Fruit fly (Drosophila melanogaster) whole organism, embryonic: Measurements from ENCODE around the gene CG33346.

Source experiments
- Abd-B ChIP-seq: fragments of 200-800 bp; sonication (Bioruptor generic); optimal IDR thresholded peaks from 2 replicates; lab custom pipeline; 2018; ENCODE audit warnings: missing biosample characterization, mild to moderate bottlenecking, missing genetic modification characterization, moderate library complexity
- CG10654 ChIP-seq: fragments of 200-800 bp; sonication (Bioruptor generic); optimal IDR thresholded peaks from 2 replicates; lab custom pipeline; 2016; ENCODE audit warnings: missing biosample characterization, missing genetic modification characterization
- CG11695 ChIP-seq: fragments of 200-800 bp; sonication (Bioruptor generic); IDR thresholded peaks from 3 replicates; pipeline ENCODE4 v1.3.6; 2022; ENCODE audit warnings: missing biosample characterization, missing genetic modification characterization
- CG12391 ChIP-seq: fragments of 200-800 bp; sonication (Bioruptor generic); optimal IDR thresholded peaks from 3 replicates; lab custom pipeline; 2018; ENCODE audit warnings: missing biosample characterization, mild to moderate bottlenecking, missing genetic modification characterization, moderate library complexity
- CG13894 ChIP-seq: fragments of 200-800 bp; sonication (Bioruptor generic); optimal IDR thresholded peaks from 3 replicates; lab custom pipeline; 2018; ENCODE audit warnings: missing biosample characterization, mild to moderate bottlenecking, missing genetic modification characterization, moderate library complexity
- CG14014 ChIP-seq: fragments of 200-800 bp; sonication (Bioruptor generic); IDR thresholded peaks from 2 replicates; pipeline ENCODE4 v1.3.6; 2022; ENCODE audit warnings: missing biosample characterization, missing genetic modification characterization
- CG16813 ChIP-seq: fragments of 200-800 bp; sonication (Bioruptor generic); IDR thresholded peaks from 3 replicates; pipeline ENCODE4 v1.3.6; 2022; ENCODE audit warnings: missing biosample characterization, missing genetic modification characterization; ENCODE audit not compliant: partially characterized antibody
- CG17359 ChIP-seq: fragments of 200-800 bp; sonication (Bioruptor generic); optimal IDR thresholded peaks from 3 replicates; lab custom pipeline; 2018; ENCODE audit warnings: missing biosample characterization, mild to moderate bottlenecking, missing genetic modification characterization, moderate library complexity
- CG17802 ChIP-seq: fragments of 200-800 bp; sonication (Bioruptor generic); optimal IDR thresholded peaks from 2 replicates; lab custom pipeline; 2018; ENCODE audit warnings: missing biosample characterization, mild to moderate bottlenecking, missing genetic modification characterization, moderate library complexity
- CG2199 ChIP-seq: fragments of 200-800 bp; sonication (Bioruptor generic); IDR thresholded peaks from 3 replicates; pipeline ENCODE4 v1.3.6; 2022; ENCODE audit warnings: missing biosample characterization, missing genetic modification characterization
- CG3163 ChIP-seq: fragments of 200-800 bp; sonication (Bioruptor generic); optimal IDR thresholded peaks from 3 replicates; lab custom pipeline; 2016; ENCODE audit warnings: missing biosample characterization, missing genetic modification characterization
- CG34224 ChIP-seq: fragments of 200-800 bp; sonication (Bioruptor generic); IDR thresholded peaks from 3 replicates; pipeline ENCODE4 v1.3.6; 2022; ENCODE audit warnings: missing biosample characterization, missing genetic modification characterization; ENCODE audit not compliant: partially characterized antibody
- CG4617 ChIP-seq: fragments of 200-800 bp; sonication (Bioruptor generic); optimal IDR thresholded peaks from 3 replicates; lab custom pipeline; 2016; ENCODE audit warnings: missing biosample characterization, missing genetic modification characterization, borderline replicate concordance
- CG7357 ChIP-seq: fragments of 200-800 bp; sonication (Bioruptor generic); IDR thresholded peaks from 3 replicates; pipeline ENCODE4 v1.3.6; 2022; ENCODE audit warnings: missing biosample characterization, missing genetic modification characterization
- CG8478 ChIP-seq: fragments of >200 bp; optimal IDR thresholded peaks from 2 replicates; lab custom pipeline; 2018
- CTCF ChIP-seq: fragments of 200-800 bp; sonication (Bioruptor generic); optimal IDR thresholded peaks from 2 replicates; lab custom pipeline; 2017; ENCODE audit warnings: missing biosample characterization, mild to moderate bottlenecking, missing genetic modification characterization, moderate library complexity
- Dbx ChIP-seq: fragments of 200-800 bp; sonication (Bioruptor generic); IDR thresholded peaks from 3 replicates; pipeline ENCODE4 v1.3.6; 2022; ENCODE audit warnings: missing biosample characterization, missing genetic modification characterization
- E2f1 ChIP-seq: fragments of 200-800 bp; sonication (Bioruptor generic); IDR thresholded peaks from 2 replicates; pipeline ENCODE4 v1.3.6; 2022; ENCODE audit warnings: missing biosample characterization, missing genetic modification characterization
- HLH54F ChIP-seq: fragments of 200-800 bp; sonication (Bioruptor generic); optimal IDR thresholded peaks from 3 replicates; lab custom pipeline; 2016; ENCODE audit warnings: missing biosample characterization, missing genetic modification characterization
- HLHmδ ChIP-seq: fragments of 200-800 bp; sonication (Bioruptor generic); optimal IDR thresholded peaks from 2 replicates; lab custom pipeline; 2018; ENCODE audit warnings: missing biosample characterization, mild to moderate bottlenecking, missing genetic modification characterization, moderate library complexity
- Jarid2 ChIP-seq: fragments of 200-800 bp; sonication (Bioruptor generic); optimal IDR thresholded peaks from 3 replicates; lab custom pipeline; 2017; ENCODE audit warnings: mild to moderate bottlenecking, missing biosample characterization, missing genetic modification reagents, missing genetic modification characterization
- MBD-R2 ChIP-seq: fragments of 200-800 bp; sonication (Bioruptor generic); IDR thresholded peaks from 2 replicates; pipeline ENCODE4 v1.3.6; 2022; ENCODE audit warnings: missing biosample characterization, missing genetic modification characterization
- Max ChIP-seq: fragments of 200-800 bp; sonication (Bioruptor generic); optimal IDR thresholded peaks from 2 replicates; lab custom pipeline; 2016; ENCODE audit warnings: missing biosample characterization, mild to moderate bottlenecking, missing genetic modification characterization
- Med ChIP-seq: fragments of 200-800 bp; sonication (Bioruptor generic); peaks from one replicate; lab custom pipeline; 2016; ENCODE audit warnings: missing biosample characterization, missing genetic modification characterization, mild to moderate bottlenecking, inconsistent platforms, moderate library complexity
- Myb ChIP-seq: fragments of 200-800 bp; sonication (Bioruptor generic); optimal IDR thresholded peaks from 2 replicates; lab custom pipeline; 2016; ENCODE audit warnings: missing biosample characterization, missing genetic modification characterization
- NC2β ChIP-seq: fragments of 200-800 bp; sonication (Bioruptor generic); optimal IDR thresholded peaks from 2 replicates; lab custom pipeline; 2016; ENCODE audit warnings: missing biosample characterization, missing genetic modification characterization
- TFAM ChIP-seq: fragments of 200-800 bp; sonication (Bioruptor generic); optimal IDR thresholded peaks from 2 replicates; lab custom pipeline; 2017; ENCODE audit warnings: missing biosample characterization, missing genetic modification characterization, inconsistent platforms
- Trl ChIP-seq, 3 experiments: fragments of >200 bp in 2 of 3; fragments of 200-800 bp in 1 of 3; sonication (Bioruptor generic) in 1 of 3; optimal IDR thresholded peaks; 2 replicates in 1 of 3; 3 replicates in 2 of 3; lab custom pipeline; 2016 to 2017; ENCODE audit warnings: missing biosample characterization in 1 of 3, missing genetic modification characterization in 1 of 3
- amos ChIP-seq: fragments of 200-800 bp; sonication (Bioruptor generic); IDR thresholded peaks from 2 replicates; pipeline ENCODE4 v1.3.6; 2022; ENCODE audit warnings: missing biosample characterization, missing genetic modification characterization; ENCODE audit not compliant: partially characterized antibody
- aop ChIP-seq: fragments of 200-800 bp; sonication (Bioruptor generic); IDR thresholded peaks from 2 replicates; pipeline ENCODE4 v1.3.6; 2022; ENCODE audit warnings: missing biosample characterization, missing genetic modification characterization
- ash1 ChIP-seq: fragments of 200-800 bp; sonication (Bioruptor generic); optimal IDR thresholded peaks from 2 replicates; lab custom pipeline; 2018; ENCODE audit warnings: missing biosample characterization, mild to moderate bottlenecking, missing genetic modification characterization
- ewg ChIP-seq: fragments of 200-800 bp; sonication (Bioruptor generic); optimal IDR thresholded peaks from 3 replicates; lab custom pipeline; 2017; ENCODE audit warnings: mild to moderate bottlenecking, missing biosample characterization, missing genetic modification reagents, missing genetic modification characterization
- gem ChIP-seq: fragments of 200-800 bp; sonication (Bioruptor generic); optimal IDR thresholded peaks from 2 replicates; lab custom pipeline; 2019; ENCODE audit warnings: missing biosample characterization, mild to moderate bottlenecking, missing genetic modification characterization, moderate library complexity
- gt ChIP-seq: fragments of 200-800 bp; sonication (Bioruptor generic); IDR thresholded peaks from 2 replicates; pipeline ENCODE4 v1.3.6; 2022; ENCODE audit warnings: missing biosample characterization, missing genetic modification characterization
- hkb ChIP-seq, 2 experiments: fragments of 200-800 bp in 1 of 2; fragments of >200 bp in 1 of 2; sonication (Bioruptor generic) in 1 of 2; IDR thresholded peaks in 1 of 2; optimal IDR thresholded peaks in 1 of 2; 2 replicates each; pipeline versions ENCODE4 v1.3.6 to Lab custom; 2017 to 2022; ENCODE audit warnings: missing biosample characterization in 1 of 2, missing genetic modification characterization in 1 of 2
- ken ChIP-seq: fragments of 200-800 bp; sonication (Bioruptor generic); IDR thresholded peaks from 3 replicates; pipeline ENCODE4 v1.3.6; 2022; ENCODE audit warnings: missing biosample characterization, missing genetic modification characterization
- knrl ChIP-seq: fragments of 200-800 bp; sonication (Bioruptor generic); IDR thresholded peaks from 3 replicates; pipeline ENCODE4 v1.3.6; 2022; ENCODE audit warnings: missing biosample characterization, missing genetic modification characterization; ENCODE audit not compliant: partially characterized antibody
- nmo ChIP-seq: fragments of 200-800 bp; sonication (Bioruptor generic); optimal IDR thresholded peaks from 2 replicates; lab custom pipeline; 2018; ENCODE audit warnings: missing biosample characterization, mild to moderate bottlenecking, missing genetic modification characterization, moderate library complexity
- pan ChIP-seq, 4 experiments: fragments of >200 bp in 3 of 4; fragments of 200-800 bp in 1 of 4; sonication (Bioruptor generic) in 1 of 4; optimal IDR thresholded peaks in 3 of 4; IDR thresholded peaks in 1 of 4; 2 replicates each; pipeline versions ENCODE4 v1.3.6 to Lab custom; 2017 to 2022; ENCODE audit warnings: missing biosample characterization in 2 of 4, missing genetic modification characterization in 2 of 4, mixed read lengths in 1 of 4
- pita ChIP-seq: fragments of 200-800 bp; sonication (Bioruptor generic); optimal IDR thresholded peaks from 2 replicates; lab custom pipeline; 2017; ENCODE audit warnings: missing biosample characterization, mild to moderate bottlenecking, missing genetic modification characterization
- pros ChIP-seq: fragments of 200-800 bp; sonication (Bioruptor generic); optimal IDR thresholded peaks from 3 replicates; lab custom pipeline; 2019; ENCODE audit warnings: missing biosample characterization, mild to moderate bottlenecking, missing genetic modification characterization, moderate library complexity
- sens ChIP-seq: fragments of 200-800 bp; sonication (Bioruptor generic); peaks from one replicate; lab custom pipeline; 2016; ENCODE audit warnings: missing biosample characterization, missing genetic modification characterization
- sens-2 ChIP-seq: fragments of 200-800 bp; sonication (Bioruptor generic); IDR thresholded peaks from 2 replicates; pipeline ENCODE4 v1.3.6; 2022; ENCODE audit warnings: missing biosample characterization, missing genetic modification characterization
- sr ChIP-seq: fragments of 200-800 bp; sonication (Bioruptor generic); IDR thresholded peaks from 3 replicates; pipeline ENCODE4 v1.3.6; 2022; ENCODE audit warnings: missing biosample characterization, missing genetic modification characterization
- ssp ChIP-seq: fragments of 200-800 bp; sonication (Bioruptor generic); IDR thresholded peaks from 2 replicates; pipeline ENCODE4 v1.3.6; 2022; ENCODE audit warnings: missing biosample characterization, missing genetic modification characterization
- tin ChIP-seq: fragments of 200-800 bp; sonication (Bioruptor generic); optimal IDR thresholded peaks from 3 replicates; lab custom pipeline; 2016; ENCODE audit warnings: missing biosample characterization, missing genetic modification characterization
- yki ChIP-seq: fragments of >200 bp; optimal IDR thresholded peaks from 3 replicates; lab custom pipeline; 2018

Gene CG33346

DNA sequence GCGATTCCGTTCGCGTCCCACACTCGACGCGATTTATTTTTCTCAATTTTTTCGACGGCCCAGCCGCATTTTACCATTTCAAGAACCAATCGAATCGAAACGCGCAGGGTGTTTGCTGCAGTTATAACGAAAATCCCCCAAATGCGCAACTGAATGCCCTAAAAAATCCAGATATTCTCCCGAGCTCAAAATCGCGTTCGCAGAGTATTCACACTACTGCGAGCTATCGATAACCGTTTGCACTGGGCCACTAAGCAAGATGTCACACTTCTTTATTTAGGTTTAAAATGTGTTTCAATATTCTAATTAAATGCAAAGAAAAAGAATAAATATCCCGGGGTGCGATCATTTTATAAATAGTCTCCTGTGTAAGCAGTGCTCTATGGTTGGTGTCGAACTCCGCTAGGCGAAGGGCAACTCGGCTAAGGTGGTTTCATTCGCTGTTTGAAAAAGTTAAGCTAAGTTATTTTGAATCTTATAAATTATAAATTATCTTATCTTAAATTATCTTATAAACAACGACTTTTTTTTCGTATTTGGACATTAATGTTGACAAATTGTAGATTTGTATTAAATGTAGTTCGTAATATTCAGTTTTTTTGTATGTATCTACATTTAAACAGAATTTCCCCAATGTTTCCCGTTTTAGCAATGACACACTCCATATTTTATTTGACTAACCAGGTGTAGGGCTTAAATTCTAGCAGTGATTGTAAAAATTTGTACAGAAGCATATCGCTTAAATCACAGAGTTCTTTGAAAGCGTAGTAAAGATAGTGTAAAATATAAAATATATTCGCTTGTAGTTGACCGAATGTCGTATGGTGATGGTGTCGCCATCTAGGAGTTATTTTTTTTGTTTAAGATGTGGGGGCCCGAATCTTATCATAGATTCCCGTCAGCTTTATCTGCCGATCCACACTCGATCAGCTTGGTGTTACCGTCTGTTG lies 33.8 kb upstream of the CG33346 start, which contains the start of gene CG10011 (continued):
- no peak for TF ChIP-seq ash1 (GFP tag; lab: Kevin White, UChicago)
- peak; percentile 23 for TF ChIP-seq yki (lab: Kevin White, UChicago)
- TF ChIP-seq CG7357 (GFP tag; lab: Robert Waterston, UW), result peak; percentile 96
- TF ChIP-seq CG34224 (GFP tag; lab: Robert Waterston, UW), result no peak
- TF ChIP-seq sens-2 (GFP tag; lab: Robert Waterston, UW), result 0 out of 2 replicates have a peak, but pooled peaks have one; percentile 15
- TF ChIP-seq CG17802 (tag; lab: Kevin White, UChicago), result peak; percentile 60
- TF ChIP-seq ewg (GFP tag; lab: Kevin White, UChicago), result peak; percentile 79
- TF ChIP-seq hkb (optimal IDR thresholded peaks at IDR 0.05; lab: Kevin White, UChicago), result peak; percentile 92
- peak; percentile 20; the same call in 1 of the 2 replicates for TF ChIP-seq hkb (GFP tag; IDR thresholded peaks at IDR 0.05; lab: Robert Waterston, UW)
- peak; percentile 77 for TF ChIP-seq Jarid2 (GFP tag; lab: Kevin White, UChicago)
- TF ChIP-seq CTCF (GFP tag; lab: Kevin White, UChicago), result peak; percentile 93
- TF ChIP-seq CG14014, result no peak
- no peak for TF ChIP-seq aop (GFP tag; lab: Robert Waterston, UW)
- TF ChIP-seq CG2199, result peak; percentile 87
- TF ChIP-seq knrl, result peak; percentile 54; the same call in 1 of the 3 replicates
- TF ChIP-seq HLH54F (GFP tag; lab: Kevin White, UChicago), result no peak
- TF ChIP-seq pan (optimal IDR thresholded peaks at IDR 0.05; lab: Kevin White, UChicago), result no peak
- TF ChIP-seq pan (GFP tag; optimal IDR thresholded peaks at IDR 0.05 in 1 of 2, IDR thresholded peaks at IDR 0.05 in 1 of 2), result peak in 1 of 2 experiments; percentile 43
- TF ChIP-seq gt (GFP tag; lab: Robert Waterston, UW), result no peak
- peak; percentile 6 for TF ChIP-seq CG12391 (tag; lab: Kevin White, UChicago)
- TF ChIP-seq pita, result peak; percentile 82
- TF ChIP-seq CG11695 (GFP tag; lab: Robert Waterston, UW), result peak; percentile 51; the same call in 1 of the 3 replicates
- no peak for TF ChIP-seq tin
- TF ChIP-seq CG4617 (GFP tag; lab: Kevin White, UChicago), result peak; percentile 0
- no peak for TF ChIP-seq TFAM (GFP tag; lab: Kevin White, UChicago)
- peak; percentile 31 for TF ChIP-seq Abd-B
- peak; percentile 77 for TF ChIP-seq CG13894 (tag; lab: Kevin White, UChicago)
- TF ChIP-seq Max (GFP tag; lab: Kevin White, UChicago), result peak; percentile 0
- peak; percentile 11 for TF ChIP-seq Myb (GFP tag; lab: Kevin White, UChicago)
- TF ChIP-seq amos (GFP tag; lab: Robert Waterston, UW), result peak; percentile 59
- TF ChIP-seq ken (GFP tag; lab: Robert Waterston, UW), result 0 out of 3 replicates have a peak, but pooled peaks have one; percentile 30
- peak; percentile 31 for TF ChIP-seq pros (GFP tag; lab: Kevin White, UChicago)
- peak; percentile 79 for TF ChIP-seq sens
- TF ChIP-seq CG3163 (GFP tag; lab: Kevin White, UChicago), result no peak
- TF ChIP-seq gem (tag; lab: Kevin White, UChicago), result no peak
- TF ChIP-seq HLHmδ, result peak; percentile 19
- peak; percentile 53 for TF ChIP-seq MBD-R2
- TF ChIP-seq ssp (GFP tag; lab: Robert Waterston, UW), result peak; percentile 83
- TF ChIP-seq nmo, result peak; percentile 34
- peak; percentile 82 for TF ChIP-seq Med (GFP tag; lab: Kevin White, UChicago)
- 0 out of 3 replicates have a peak, but pooled peaks have one; percentile 33 for TF ChIP-seq Dbx (GFP tag; lab: Robert Waterston, UW)
- TF ChIP-seq CG10654 (GFP tag; lab: Kevin White, UChicago), result no peak
- TF ChIP-seq sr, result 0 out of 3 replicates have a peak, but pooled peaks have one; percentile 22
- peak; percentile 36 for TF ChIP-seq NC2β (GFP tag; lab: Kevin White, UChicago)
- no peak for TF ChIP-seq E2f1 (GFP tag; lab: Robert Waterston, UW)
- no peak for TF ChIP-seq CG17359
- TF ChIP-seq CG16813 (GFP tag; lab: Robert Waterston, UW), result peak; percentile 12; the same call in 1 of the 3 replicates
- peak; percentile 86 for TF ChIP-seq CG8478
- no peak for TF ChIP-seq Trl (optimal IDR thresholded peaks at IDR 0.05; lab: Kevin White, UChicago)
- peak; percentile 1 for TF ChIP-seq Trl (GFP tag; optimal IDR thresholded peaks at IDR 0.05; lab: Kevin White, UChicago)
